Fruit fly (Drosophila melanogaster) whole organism, embryonic: ENCODE data around the gene fd96Ca.

Source experiments
- ATbp ChIP-seq: fragments of 200-800 bp; sonication (Bioruptor generic); optimal IDR thresholded peaks from 2 replicates; lab custom pipeline; 2017; ENCODE audit warnings: missing biosample characterization, mild to moderate bottlenecking, missing genetic modification characterization, missing genetic modification reagents
- Abd-B ChIP-seq: fragments of 200-800 bp; sonication (Bioruptor generic); optimal IDR thresholded peaks from 2 replicates; lab custom pipeline; 2018; ENCODE audit warnings: missing biosample characterization, mild to moderate bottlenecking, missing genetic modification characterization, moderate library complexity
- Antp ChIP-seq: fragments of 200-800 bp; sonication (Bioruptor generic); optimal IDR thresholded peaks from 3 replicates; lab custom pipeline; 2016; ENCODE audit warnings: missing biosample characterization, missing genetic modification characterization
- BEAF-32 ChIP-seq: fragments of 200-800 bp; sonication (Bioruptor generic); optimal IDR thresholded peaks from 3 replicates; lab custom pipeline; 2017; ENCODE audit warnings: missing biosample characterization, missing genetic modification characterization, mild to moderate bottlenecking, moderate library complexity, missing genetic modification reagents
- CG10209 ChIP-seq: fragments of 200-800 bp; sonication (Bioruptor generic); optimal IDR thresholded peaks from 3 replicates; lab custom pipeline; 2017; ENCODE audit warnings: missing biosample characterization, mild to moderate bottlenecking, missing genetic modification characterization, missing genetic modification reagents
- CG10274 ChIP-seq: fragments of 200-800 bp; sonication (Bioruptor generic); optimal IDR thresholded peaks from 3 replicates; lab custom pipeline; 2017; ENCODE audit warnings: missing biosample characterization, mild to moderate bottlenecking, missing genetic modification characterization
- CG10366 ChIP-seq: fragments of 200-800 bp; sonication (Bioruptor generic); IDR thresholded peaks from 2 replicates; pipeline ENCODE4 v1.3.6; 2022; ENCODE audit warnings: missing biosample characterization, missing genetic modification characterization
- CG10565 ChIP-seq: fragments of 200-800 bp; sonication (Bioruptor generic); optimal IDR thresholded peaks from 3 replicates; lab custom pipeline; 2016; ENCODE audit warnings: missing biosample characterization, mild to moderate bottlenecking, missing genetic modification characterization
- CG11093 ChIP-seq: fragments of 200-800 bp; sonication (Bioruptor generic); IDR thresholded peaks from 3 replicates; pipeline ENCODE4 v1.3.6; 2022; ENCODE audit warnings: missing biosample characterization, missing genetic modification characterization
- CG11456 ChIP-seq: fragments of 200-800 bp; sonication (Bioruptor generic); IDR thresholded peaks from 3 replicates; pipeline ENCODE4 v1.3.6; 2022; ENCODE audit warnings: missing biosample characterization, missing genetic modification characterization
- CG11723 ChIP-seq: fragments of 200-800 bp; sonication (Bioruptor generic); optimal IDR thresholded peaks from 2 replicates; lab custom pipeline; 2017; ENCODE audit warnings: missing biosample characterization, mild to moderate bottlenecking, missing genetic modification characterization
- CG12236 ChIP-seq: fragments of 200-800 bp; sonication (Bioruptor generic); optimal IDR thresholded peaks from 2 replicates; lab custom pipeline; 2016; ENCODE audit warnings: missing biosample characterization, missing genetic modification characterization
- CG12659 ChIP-seq: fragments of 200-800 bp; sonication (Bioruptor generic); optimal IDR thresholded peaks from 3 replicates; lab custom pipeline; 2017; ENCODE audit warnings: mild to moderate bottlenecking, missing biosample characterization, missing genetic modification reagents, missing genetic modification characterization
- CG13296 ChIP-seq: fragments of 200-800 bp; sonication (Bioruptor generic); optimal IDR thresholded peaks from 3 replicates; lab custom pipeline; 2018; ENCODE audit warnings: missing biosample characterization, mild to moderate bottlenecking, missing genetic modification characterization
- CG1529 ChIP-seq: fragments of 200-800 bp; sonication (Bioruptor generic); optimal IDR thresholded peaks from 3 replicates; lab custom pipeline; 2018; ENCODE audit warnings: missing biosample characterization, missing genetic modification characterization
- CG15514 ChIP-seq: fragments of 200-800 bp; sonication (Bioruptor generic); optimal IDR thresholded peaks from 3 replicates; lab custom pipeline; 2017; ENCODE audit warnings: missing biosample characterization, missing genetic modification characterization, mild to moderate bottlenecking, moderate library complexity, missing genetic modification reagents
- CG15696 ChIP-seq: fragments of 200-800 bp; sonication (Bioruptor generic); optimal IDR thresholded peaks from 2 replicates; lab custom pipeline; 2019; ENCODE audit warnings: missing biosample characterization, mild to moderate bottlenecking, missing genetic modification characterization, moderate library complexity
- CG3163 ChIP-seq: fragments of 200-800 bp; sonication (Bioruptor generic); optimal IDR thresholded peaks from 3 replicates; lab custom pipeline; 2016; ENCODE audit warnings: missing biosample characterization, missing genetic modification characterization
- CG42726 ChIP-seq: fragments of 200-800 bp; sonication (Bioruptor generic); IDR thresholded peaks from 2 replicates; pipeline ENCODE4 v1.3.6; 2022; ENCODE audit warnings: missing biosample characterization, missing genetic modification characterization; ENCODE audit not compliant: partially characterized antibody
- CG4617 ChIP-seq: fragments of 200-800 bp; sonication (Bioruptor generic); optimal IDR thresholded peaks from 3 replicates; lab custom pipeline; 2016; ENCODE audit warnings: missing biosample characterization, missing genetic modification characterization, borderline replicate concordance
- CG4820 ChIP-seq: fragments of 200-800 bp; sonication (Bioruptor generic); optimal IDR thresholded peaks from 3 replicates; lab custom pipeline; 2016; ENCODE audit warnings: missing biosample characterization, missing genetic modification characterization
- CG5245 ChIP-seq: fragments of 200-800 bp; sonication (Bioruptor generic); optimal IDR thresholded peaks from 3 replicates; lab custom pipeline; 2016; ENCODE audit warnings: missing biosample characterization, missing genetic modification characterization
- CG8924 ChIP-seq: fragments of 200-800 bp; optimal IDR thresholded peaks from 3 replicates; lab custom pipeline; 2019; ENCODE audit warnings: missing biosample characterization, mild to moderate bottlenecking, missing genetic modification characterization, moderate library complexity
- CG9817 ChIP-seq: fragments of 200-800 bp; sonication (Bioruptor generic); optimal IDR thresholded peaks from 2 replicates; lab custom pipeline; 2018; ENCODE audit warnings: missing biosample characterization, mild to moderate bottlenecking, missing genetic modification characterization, moderate library complexity
- CrebB ChIP-seq: fragments of 200-800 bp; sonication (Bioruptor generic); optimal IDR thresholded peaks from 3 replicates; lab custom pipeline; 2018; ENCODE audit warnings: missing biosample characterization, mild to moderate bottlenecking, missing genetic modification characterization
- Doc2 ChIP-seq: fragments of 200-800 bp; sonication (Bioruptor generic); IDR thresholded peaks from 2 replicates; pipeline ENCODE4 v1.3.6; 2022; ENCODE audit warnings: missing biosample characterization, missing genetic modification characterization
- Dp ChIP-seq: fragments of 200-800 bp; sonication (Bioruptor generic); optimal IDR thresholded peaks from 2 replicates; lab custom pipeline; 2018; ENCODE audit warnings: missing biosample characterization, mild to moderate bottlenecking, missing genetic modification characterization, moderate library complexity
- E2f1 ChIP-seq: fragments of 200-800 bp; sonication (Bioruptor generic); IDR thresholded peaks from 2 replicates; pipeline ENCODE4 v1.3.6; 2022; ENCODE audit warnings: missing biosample characterization, missing genetic modification characterization
- Ets65A ChIP-seq: fragments of 200-800 bp; sonication (Bioruptor generic); peaks from one replicate; lab custom pipeline; 2016; ENCODE audit warnings: missing biosample characterization, missing genetic modification characterization
- Hmr ChIP-seq: fragments of 200-800 bp; sonication (Bioruptor generic); optimal IDR thresholded peaks from 3 replicates; lab custom pipeline; 2017; ENCODE audit warnings: mild to moderate bottlenecking, missing biosample characterization, missing genetic modification reagents, missing genetic modification characterization
- Kr ChIP-seq: fragments of 200-800 bp; sonication (Bioruptor generic); optimal IDR thresholded peaks from 2 replicates; lab custom pipeline; 2017; ENCODE audit warnings: missing biosample characterization, mild to moderate bottlenecking, missing genetic modification characterization
- MBD-R2 ChIP-seq: fragments of 200-800 bp; sonication (Bioruptor generic); IDR thresholded peaks from 2 replicates; pipeline ENCODE4 v1.3.6; 2022; ENCODE audit warnings: missing biosample characterization, missing genetic modification characterization
- Six4 ChIP-seq: fragments of 200-800 bp; sonication (Bioruptor generic); optimal IDR thresholded peaks from 2 replicates; lab custom pipeline; 2016; ENCODE audit warnings: missing biosample characterization, missing genetic modification characterization
- Sry-δ ChIP-seq: fragments of 200-800 bp; sonication (Bioruptor generic); optimal IDR thresholded peaks from 2 replicates; lab custom pipeline; 2016; ENCODE audit warnings: missing biosample characterization, missing genetic modification characterization
- Trl ChIP-seq, 3 experiments: fragments of >200 bp in 2 of 3; fragments of 200-800 bp in 1 of 3; sonication (Bioruptor generic) in 1 of 3; optimal IDR thresholded peaks; 2 replicates in 1 of 3; 3 replicates in 2 of 3; lab custom pipeline; 2016 to 2017; ENCODE audit warnings: missing biosample characterization in 1 of 3, missing genetic modification characterization in 1 of 3
- YL-1 ChIP-seq: fragments of 200-800 bp; sonication (Bioruptor generic); optimal IDR thresholded peaks from 3 replicates; lab custom pipeline; 2017; ENCODE audit warnings: missing biosample characterization, mild to moderate bottlenecking, missing genetic modification characterization
- amos ChIP-seq: fragments of 200-800 bp; sonication (Bioruptor generic); IDR thresholded peaks from 2 replicates; pipeline ENCODE4 v1.3.6; 2022; ENCODE audit warnings: missing biosample characterization, missing genetic modification characterization; ENCODE audit not compliant: partially characterized antibody
- bbx ChIP-seq: fragments of 200-800 bp; sonication (Bioruptor generic); IDR thresholded peaks from 2 replicates; pipeline ENCODE4 v1.3.6; 2022; ENCODE audit warnings: missing biosample characterization, missing genetic modification characterization; ENCODE audit not compliant: partially characterized antibody
- danr ChIP-seq: fragments of 200-800 bp; sonication (Bioruptor generic); IDR thresholded peaks from 2 replicates; pipeline ENCODE4 v1.3.6; 2022; ENCODE audit warnings: missing biosample characterization, missing genetic modification characterization
- gro ChIP-seq: fragments of 200-800 bp; sonication (Bioruptor generic); optimal IDR thresholded peaks from 2 replicates; lab custom pipeline; 2016; ENCODE audit warnings: missing biosample characterization, missing genetic modification characterization
- hbn ChIP-seq: fragments of 200-800 bp; sonication (Bioruptor generic); IDR thresholded peaks from 2 replicates; pipeline ENCODE4 v1.3.6; 2022; ENCODE audit warnings: missing biosample characterization, missing genetic modification characterization; ENCODE audit not compliant: partially characterized antibody
- her ChIP-seq: fragments of 200-800 bp; sonication (Bioruptor generic); optimal IDR thresholded peaks from 2 replicates; lab custom pipeline; 2016; ENCODE audit warnings: missing biosample characterization, missing genetic modification characterization
- jumu ChIP-seq: fragments of 200-800 bp; sonication (Bioruptor generic); optimal IDR thresholded peaks from 3 replicates; lab custom pipeline; 2016; ENCODE audit warnings: missing biosample characterization, missing genetic modification characterization
- kay ChIP-seq: fragments of 200-800 bp; sonication (Bioruptor generic); optimal IDR thresholded peaks from 2 replicates; lab custom pipeline; 2016; ENCODE audit warnings: missing biosample characterization, missing genetic modification characterization
- klu ChIP-seq: fragments of 200-800 bp; sonication (Bioruptor generic); IDR thresholded peaks from 2 replicates; pipeline ENCODE4 v1.3.6; 2022; ENCODE audit warnings: missing biosample characterization, missing genetic modification characterization
- repo ChIP-seq: fragments of 200-800 bp; sonication (Bioruptor generic); optimal IDR thresholded peaks from 2 replicates; lab custom pipeline; 2016; ENCODE audit warnings: missing biosample characterization, missing genetic modification characterization
- slbo ChIP-seq: fragments of 200-800 bp; sonication (Bioruptor generic); IDR thresholded peaks from 2 replicates; pipeline ENCODE4 v1.3.6; 2022; ENCODE audit warnings: missing biosample characterization, missing genetic modification characterization
- so ChIP-seq: fragments of 200-800 bp; sonication (Bioruptor generic); IDR thresholded peaks from 3 replicates; pipeline ENCODE4 v1.3.6; 2022; ENCODE audit warnings: missing biosample characterization, missing genetic modification characterization
- sr ChIP-seq: fragments of 200-800 bp; sonication (Bioruptor generic); IDR thresholded peaks from 3 replicates; pipeline ENCODE4 v1.3.6; 2022; ENCODE audit warnings: missing biosample characterization, missing genetic modification characterization
- wek ChIP-seq: fragments of 200-800 bp; sonication (Bioruptor generic); optimal IDR thresholded peaks from 3 replicates; lab custom pipeline; 2018; ENCODE audit warnings: missing biosample characterization, mild to moderate bottlenecking, missing genetic modification characterization, moderate library complexity

Gene fd96Ca

DNA sequence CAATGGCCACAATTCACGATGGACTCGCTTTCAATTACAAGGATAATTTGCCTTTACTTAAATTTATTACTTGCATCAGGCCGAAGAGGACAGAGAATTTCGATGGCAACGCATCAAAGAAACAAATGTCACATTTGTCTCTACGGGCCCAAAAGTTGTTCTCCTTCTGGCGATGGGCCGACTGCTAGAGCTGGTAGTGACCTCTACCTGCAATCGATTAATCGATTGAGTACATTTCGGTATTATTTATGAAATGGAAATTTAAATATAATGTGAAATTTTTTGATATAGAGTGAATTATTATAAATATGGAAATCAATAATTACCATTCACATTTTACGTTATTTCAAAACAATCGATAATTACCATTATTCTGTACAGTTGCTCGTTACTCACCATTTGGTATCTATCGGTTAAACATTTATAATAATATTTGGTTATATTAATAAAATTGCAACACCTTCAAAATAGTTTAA is 40.3 kb downstream of the fd96Ca start, which contains the start of the genes CG31510 and TTLL5 (continued):
- no peak for TF ChIP-seq ATbp (GFP tag; lab: Kevin White, UChicago)
- no peak for TF ChIP-seq Doc2
- peak; percentile 11 for TF ChIP-seq her
- TF ChIP-seq CG4617 = peak; percentile 49
- TF ChIP-seq MBD-R2 (GFP tag; lab: Robert Waterston, UW) = peak; percentile 71
- no peak for TF ChIP-seq Dp (GFP tag; lab: Kevin White, UChicago)
- no peak for TF ChIP-seq Kr (GFP tag; lab: Kevin White, UChicago)
- no peak for TF ChIP-seq CG10366 (GFP tag; lab: Robert Waterston, UW)
- TF ChIP-seq Sry-δ = peak; percentile 74
- TF ChIP-seq CrebB = peak; percentile 9
- no peak for TF ChIP-seq sr (GFP tag; lab: Robert Waterston, UW)
- TF ChIP-seq CG5245 (GFP tag; lab: Kevin White, UChicago) = no peak
- no peak for TF ChIP-seq wek (GFP tag; lab: Kevin White, UChicago)
- TF ChIP-seq CG12236 (GFP tag; lab: Kevin White, UChicago) = no peak
- TF ChIP-seq CG15696 (tag; lab: Kevin White, UChicago) = no peak
- no peak for TF ChIP-seq Antp (GFP tag; lab: Kevin White, UChicago)
- no peak for TF ChIP-seq CG10209
- TF ChIP-seq Trl (optimal IDR thresholded peaks at IDR 0.05; lab: Kevin White, UChicago) = no peak
- peak; percentile 14 for TF ChIP-seq Trl (GFP tag; optimal IDR thresholded peaks at IDR 0.05; lab: Kevin White, UChicago)
- no peak for TF ChIP-seq CG3163 (GFP tag; lab: Kevin White, UChicago)
- no peak for TF ChIP-seq E2f1 (GFP tag; lab: Robert Waterston, UW)
- no peak for TF ChIP-seq CG12659 (GFP tag; lab: Kevin White, UChicago)
- no peak for TF ChIP-seq so (GFP tag; lab: Robert Waterston, UW)
- TF ChIP-seq CG1529 (GFP tag; lab: Kevin White, UChicago) = no peak
- no peak for TF ChIP-seq Six4 (GFP tag; lab: Kevin White, UChicago)
- TF ChIP-seq hbn (GFP tag; lab: Robert Waterston, UW) = peak; percentile 17
- TF ChIP-seq repo (GFP tag; lab: Kevin White, UChicago) = no peak
- TF ChIP-seq CG10274 = no peak
- TF ChIP-seq gro (GFP tag; lab: Kevin White, UChicago) = peak; percentile 30
- no peak for TF ChIP-seq Abd-B
- peak; percentile 69 for TF ChIP-seq BEAF-32
- TF ChIP-seq Hmr (GFP tag; lab: Kevin White, UChicago) = no peak
- no peak for TF ChIP-seq Ets65A (GFP tag; lab: Kevin White, UChicago)
- no peak for TF ChIP-seq CG11093
- no peak for TF ChIP-seq CG10565 (GFP tag; lab: Kevin White, UChicago)
- TF ChIP-seq CG15514 = no peak
- TF ChIP-seq jumu (GFP tag; lab: Kevin White, UChicago) = no peak
- TF ChIP-seq klu (GFP tag; lab: Robert Waterston, UW) = no peak
- TF ChIP-seq CG11723 = no peak
- TF ChIP-seq slbo = peak; percentile 36; the same call in 1 of the 2 replicates
- TF ChIP-seq CG9817 (tag; lab: Kevin White, UChicago) = no peak
- TF ChIP-seq CG42726 = peak; percentile 48; the same call in 1 of the 2 replicates
- 0 out of 2 replicates have a peak, but pooled peaks have one; percentile 10 for TF ChIP-seq danr (GFP tag; lab: Robert Waterston, UW)
- no peak for TF ChIP-seq CG13296
- no peak for TF ChIP-seq CG11456 (GFP tag; lab: Robert Waterston, UW)
- no peak for TF ChIP-seq CG4820 (GFP tag; lab: Kevin White, UChicago)
- no peak for TF ChIP-seq CG8924
- TF ChIP-seq kay = no peak
- TF ChIP-seq amos (GFP tag; lab: Robert Waterston, UW) = peak; percentile 71
- peak; percentile 60 for TF ChIP-seq bbx (GFP tag; lab: Robert Waterston, UW)
- peak; percentile 32 for TF ChIP-seq YL-1
